Worm (Caenorhabditis elegans) whole organism, young adult: Measurements from ENCODE around the gene C15C8.7.

ENCODE experiments used
- B0261.1 ChIP-seq: sonication (generic microtip); optimal IDR thresholded peaks from 2 replicates; lab custom pipeline; 2016; ENCODE audit warnings: mild to moderate bottlenecking, missing genetic modification characterization, moderate library complexity, missing compliant biosample characterization
- C06A6.2 ChIP-seq: fragments of 200-800 bp; sonication (Bioruptor generic); conservative IDR thresholded peaks from 2 replicates; pipeline ENCODE4 v1.3.6; 2022; ENCODE audit warnings: missing genetic modification characterization, missing compliant biosample characterization
- C17E4.6 ChIP-seq: fragments of 200-800 bp; sonication (Bioruptor generic); IDR thresholded peaks from 2 replicates; pipeline ENCODE4 v1.3.6; 2022; ENCODE audit warnings: missing genetic modification reagents, missing genetic modification characterization, missing compliant biosample characterization
- F39B2.1 ChIP-seq: fragments of 200-800 bp; sonication (Bioruptor generic); IDR thresholded peaks from 2 replicates; pipeline ENCODE4 v1.3.6; 2022; ENCODE audit warnings: missing genetic modification reagents, missing genetic modification characterization, missing compliant biosample characterization
- F52B5.7 ChIP-seq: sonication (generic microtip); optimal IDR thresholded peaks from 2 replicates; lab custom pipeline; 2016; ENCODE audit warnings: mild to moderate bottlenecking, missing genetic modification characterization, missing compliant biosample characterization
- T26A5.8 ChIP-seq: sonication (generic microtip); optimal IDR thresholded peaks from 2 replicates; lab custom pipeline; 2016; ENCODE audit warnings: missing genetic modification characterization, missing compliant biosample characterization
- Y95B8A.8 ChIP-seq: fragments of 200-800 bp; sonication (Bioruptor generic); IDR thresholded peaks from 2 replicates; pipeline ENCODE4 v1.3.6; 2022; ENCODE audit warnings: missing genetic modification reagents, missing genetic modification characterization, missing compliant biosample characterization
- akir-1 ChIP-seq: fragments of 200-800 bp; sonication (Bioruptor generic); optimal IDR thresholded peaks from 2 replicates; lab custom pipeline; 2018; ENCODE audit warnings: mild to moderate bottlenecking, missing genetic modification characterization, moderate library complexity, missing compliant biosample characterization
- aptf-2 ChIP-seq: fragments of 200-800 bp; sonication (Bioruptor generic); conservative IDR thresholded peaks from 2 replicates; pipeline ENCODE4 v1.3.6; 2022; ENCODE audit warnings: missing genetic modification reagents, missing genetic modification characterization, missing compliant biosample characterization
- bed-2 ChIP-seq: fragments of 200-800 bp; sonication (Bioruptor generic); IDR thresholded peaks from 2 replicates; pipeline ENCODE4 v1.3.6; 2022; ENCODE audit warnings: missing genetic modification reagents, missing genetic modification characterization, missing compliant biosample characterization
- cebp-1 ChIP-seq, 2 experiments: fragments of 200-800 bp in 1 of 2; sonication (Bioruptor generic) in 1 of 2; sonication (generic microtip) in 1 of 2; IDR thresholded peaks in 1 of 2; optimal IDR thresholded peaks in 1 of 2; 2 replicates each; pipeline versions ENCODE4 v1.3.6 to Lab custom; 2017 to 2022; ENCODE audit warnings: missing compliant biosample characterization in 2 of 2, missing genetic modification characterization in 2 of 2, mild to moderate bottlenecking in 1 of 2, missing genetic modification reagents in 1 of 2, moderate library complexity in 1 of 2
- cebp-2 ChIP-seq: fragments of 200-800 bp; sonication (Bioruptor generic); IDR thresholded peaks from 2 replicates; pipeline ENCODE4 v1.3.6; 2022; ENCODE audit warnings: missing genetic modification characterization, missing compliant biosample characterization
- ceh-100 ChIP-seq: fragments of 200-800 bp; sonication (Bioruptor generic); IDR thresholded peaks from 2 replicates; pipeline ENCODE4 v1.3.6; 2022; ENCODE audit warnings: missing genetic modification reagents, missing genetic modification characterization, missing compliant biosample characterization
- ceh-27 ChIP-seq: fragments of 200-800 bp; sonication (Bioruptor generic); optimal IDR thresholded peaks from 2 replicates; lab custom pipeline; 2018; ENCODE audit warnings: mild to moderate bottlenecking, missing genetic modification characterization, moderate library complexity, missing compliant biosample characterization
- ceh-40 ChIP-seq: fragments of 200-800 bp; sonication (Bioruptor generic); IDR thresholded peaks from 2 replicates; pipeline ENCODE4 v1.3.6; 2022; ENCODE audit warnings: missing genetic modification characterization, missing compliant biosample characterization
- chd-7 ChIP-seq: sonication (generic microtip); optimal IDR thresholded peaks from 2 replicates; lab custom pipeline; 2016; ENCODE audit warnings: mild to moderate bottlenecking, missing genetic modification characterization, moderate library complexity, missing compliant biosample characterization
- dox-1 ChIP-seq: fragments of 200-800 bp; sonication (Bioruptor generic); IDR thresholded peaks from 2 replicates; pipeline ENCODE4 v1.3.6; 2022; ENCODE audit warnings: missing genetic modification reagents, missing genetic modification characterization, missing compliant biosample characterization
- egl-44 ChIP-seq: fragments of 200-800 bp; sonication (Bioruptor generic); IDR thresholded peaks from 2 replicates; pipeline ENCODE4 v1.3.6; 2022; ENCODE audit warnings: missing genetic modification reagents, missing genetic modification characterization, missing compliant biosample characterization
- hsf-1 ChIP-seq: fragments of 200-800 bp; sonication (Bioruptor generic); IDR thresholded peaks from 2 replicates; pipeline ENCODE4 v1.3.6; 2022; ENCODE audit warnings: missing genetic modification reagents, missing genetic modification characterization, missing compliant biosample characterization
- madf-10 ChIP-seq: sonication (generic microtip); optimal IDR thresholded peaks from 2 replicates; lab custom pipeline; 2016; ENCODE audit warnings: mild to moderate bottlenecking, missing genetic modification characterization, missing compliant biosample characterization
- mes-4 ChIP-seq: sonication (generic microtip); optimal IDR thresholded peaks from 2 replicates; lab custom pipeline; 2016; ENCODE audit warnings: missing genotype, missing genetic modification characterization, missing compliant biosample characterization
- nfya-2 ChIP-seq: fragments of 200-800 bp; sonication (Bioruptor generic); IDR thresholded peaks from 2 replicates; pipeline ENCODE4 v1.3.6; 2022; ENCODE audit warnings: missing genetic modification reagents, missing genetic modification characterization, missing compliant biosample characterization
- nfyb-1 ChIP-seq: fragments of 200-800 bp; sonication (Bioruptor generic); IDR thresholded peaks from 2 replicates; pipeline ENCODE4 v1.3.6; 2022; ENCODE audit warnings: missing genetic modification reagents, missing genetic modification characterization, missing compliant biosample characterization
- nhr-120 ChIP-seq: fragments of 200-800 bp; sonication (Bioruptor generic); IDR thresholded peaks from 2 replicates; pipeline ENCODE4 v1.3.6; 2022; ENCODE audit warnings: missing genetic modification characterization, missing compliant biosample characterization
- nhr-80 ChIP-seq: sonication (generic microtip); optimal IDR thresholded peaks from 2 replicates; lab custom pipeline; 2016; ENCODE audit warnings: missing genetic modification characterization, missing compliant biosample characterization
- nhr-90 ChIP-seq: sonication (generic microtip); optimal IDR thresholded peaks from 2 replicates; lab custom pipeline; 2016; ENCODE audit warnings: missing genotype, mild to moderate bottlenecking, missing genetic modification characterization, missing compliant biosample characterization
- rec-8 ChIP-seq, 2 experiments: sonication (generic microtip); optimal IDR thresholded peaks; 2 replicates each; lab custom pipeline; 2016; ENCODE audit warnings: mild to moderate bottlenecking in 2 of 2, missing genetic modification characterization in 2 of 2, missing genetic modification reagents in 2 of 2, missing genotype in 2 of 2, missing biosample characterization in 1 of 2, missing compliant biosample characterization in 1 of 2, moderate library complexity in 1 of 2
- zfh-2 ChIP-seq: fragments of 200-800 bp; sonication (Bioruptor generic); conservative IDR thresholded peaks from 2 replicates; pipeline ENCODE4 v1.3.6; 2022; ENCODE audit warnings: missing genetic modification reagents, missing genetic modification characterization, missing compliant biosample characterization
- ztf-18 ChIP-seq: sonication (generic microtip); optimal IDR thresholded peaks from 2 replicates; lab custom pipeline; 2016; ENCODE audit warnings: missing genotype, mild to moderate bottlenecking, missing genetic modification characterization, missing compliant biosample characterization
- ztf-28 ChIP-seq: fragments of 200-800 bp; sonication (Bioruptor generic); IDR thresholded peaks from 2 replicates; pipeline ENCODE4 v1.3.6; 2022; ENCODE audit warnings: missing genetic modification reagents, missing genetic modification characterization, missing compliant biosample characterization

C15C8.7 gene

ce11 chrV:12747431-12747830 is 2.6 kb upstream of the C15C8.7 start, which contains the start of gene C15C8.4 (continued):
- TF ChIP-seq hsf-1 (GFP tag; lab: Robert Waterston, UW): no peak

- TF ChIP-seq mes-4 (tag; lab: Kevin White, UChicago) (no peak), ceh-27 (no peak), C17E4.6 (GFP tag; lab: Robert Waterston, UW) (no peak), dox-1 (GFP tag; lab: Robert Waterston, UW) (no peak), F39B2.1 (no peak), aptf-2 (GFP tag; lab: Robert Waterston, UW) (no peak), akir-1 (GFP tag; lab: Kevin White, UChicago) (no peak), bed-2 (GFP tag; lab: Robert Waterston, UW) (no peak), ztf-28 (GFP tag; lab: Robert Waterston, UW) (no peak), cebp-2 (GFP tag; lab: Robert Waterston, UW) (0 out of 2 replicates have a peak, but pooled peaks have one; percentile 19), nhr-90 (tag; lab: Kevin White, UChicago) (peak; percentile 38), nfya-2 (GFP tag; lab: Robert Waterston, UW) (no peak), chd-7 (tag; lab: Kevin White, UChicago) (peak; percentile 11), Y95B8A.8 (GFP tag; lab: Robert Waterston, UW) (no peak), nhr-80 (tag; lab: Kevin White, UChicago) (peak; percentile 41), T26A5.8 (tag; lab: Kevin White, UChicago) (no peak), egl-44 (GFP tag; lab: Robert Waterston, UW) (no peak), B0261.1 (no peak), C06A6.2 (GFP tag; lab: Robert Waterston, UW) (no peak), cebp-1 (GFP tag; IDR thresholded peaks at IDR 0.05; lab: Robert Waterston, UW) (no peak), cebp-1 (tag; optimal IDR thresholded peaks at IDR 0.05; lab: Kevin White, UChicago) (no peak), ztf-18 (tag; lab: Kevin White, UChicago) (no peak), nhr-120 (no peak), ceh-100 (GFP tag; lab: Robert Waterston, UW) (no peak), nfyb-1 (GFP tag; lab: Robert Waterston, UW) (0 out of 2 replicates have a peak, but pooled peaks have one; percentile 17), F52B5.7 (tag; lab: Kevin White, UChicago) (peak; percentile 55)
- TF ChIP-seq, all 124 proteins: peak for 6
Measured at ce11 chrV:12743778-12744502, 910 bp downstream of the C15C8.7 start.

- TF ChIP-seq nhr-80 (tag; lab: Kevin White, UChicago) (peak; percentile 94), ceh-40 (GFP tag; lab: Robert Waterston, UW) (no peak)
Measured at ce11 chrV:12741684-12742083, 3.2 kb downstream of the C15C8.7 start, which contains the start of gene hrg-7. hrg-7 (plus strand) TSS chrV:12742041.

- TF ChIP-seq nhr-80 (tag; lab: Kevin White, UChicago): no peak
- TF ChIP-seq rec-8 (tag; optimal IDR thresholded peaks at IDR 0.05; lab: Kevin White, UChicago): no peak
- no peak; the same call in 1 of the 2 replicates for TF ChIP-seq zfh-2 (GFP tag; lab: Robert Waterston, UW)
- TF ChIP-seq madf-10 (tag; lab: Kevin White, UChicago): no peak
Measured at ce11 chrV:12736166-12736753, 8.6 kb downstream of the C15C8.7 start, which contains the start of gene cky-1. cky-1 (plus strand) TSS chrV:12736703.
